Fruit fly (Drosophila melanogaster): ENCODE measurements around the gene CG9123.
A peak's percentile ranks its signal among the peaks of the same experiment; 100 is the strongest.

CG9123 gene

DNA sequence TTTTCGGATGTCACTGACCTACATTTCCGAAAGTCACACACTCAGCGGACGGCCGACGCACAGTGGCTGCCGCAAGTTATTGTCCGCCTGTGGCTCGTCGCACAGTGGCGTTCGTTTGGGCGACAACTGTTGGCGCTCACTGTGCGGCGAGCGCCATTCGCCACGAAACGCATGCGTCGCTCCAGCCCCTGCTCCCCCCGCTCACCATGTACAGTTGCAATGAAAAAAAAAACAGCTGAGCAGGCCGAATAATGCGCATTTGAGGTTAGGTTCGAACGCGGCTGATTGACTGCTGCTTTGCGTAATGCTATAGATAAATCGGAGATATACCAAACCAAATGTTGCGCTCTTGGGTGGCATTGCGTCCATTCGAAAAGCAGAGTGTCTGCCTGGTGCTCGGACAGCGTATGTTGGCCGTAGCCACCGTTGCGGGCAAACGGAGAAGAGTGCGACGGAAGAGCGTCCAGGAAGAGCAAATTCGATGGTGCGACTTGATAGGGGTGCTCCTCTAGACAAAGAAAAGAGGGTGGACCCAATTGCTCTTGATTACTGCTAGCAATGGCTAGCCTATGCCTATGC is 18.5 kb downstream of the CG9123 start (continued):
- TF ChIP-seq MBD-R2 (GFP tag; IDR thresholded peaks at IDR 0.05) (peak; percentile 95), CG9215 (GFP tag; IDR thresholded peaks at IDR 0.05) (peak; percentile 85), Bdp1 (GFP tag; optimal IDR thresholded peaks at IDR 0.05) (peak; percentile 36), CG8478 (optimal IDR thresholded peaks at IDR 0.05) (no peak), en (GFP tag; optimal IDR thresholded peaks at IDR 0.05) (peak; percentile 59), CG1603 (tag; optimal IDR thresholded peaks at IDR 0.05) (peak; percentile 85), fu2 (GFP tag; optimal IDR thresholded peaks at IDR 0.05) (peak; percentile 78), Gug (GFP tag; IDR thresholded peaks at IDR 0.05) (peak; percentile 98), CG17359 (tag; optimal IDR thresholded peaks at IDR 0.05) (peak; percentile 78), CG5180 (GFP tag; optimal IDR thresholded peaks at IDR 0.05) (peak; percentile 73), CG4282 (GFP tag; optimal IDR thresholded peaks at IDR 0.05) (peak; percentile 78), gsb (GFP tag; IDR thresholded peaks at IDR 0.05) (peak; percentile 84), CG10654 (GFP tag; optimal IDR thresholded peaks at IDR 0.05) (peak; percentile 64), CG16863 (GFP tag; optimal IDR thresholded peaks at IDR 0.05) (peak; percentile 83), CG14050 (GFP tag; IDR thresholded peaks at IDR 0.05) (peak; percentile 81), Drgx (GFP tag; IDR thresholded peaks at IDR 0.05) (peak; percentile 89), Ssrp (tag; optimal IDR thresholded peaks at IDR 0.05) (peak; percentile 33), CG10565 (GFP tag; optimal IDR thresholded peaks at IDR 0.05) (no peak), CG2875 (GFP tag; optimal IDR thresholded peaks at IDR 0.05) (peak; percentile 65), HmgD (GFP tag; optimal IDR thresholded peaks at IDR 0.05) (peak; percentile 89), CG15011 (GFP tag; optimal IDR thresholded peaks at IDR 0.05) (no peak), Oli (tag; optimal IDR thresholded peaks at IDR 0.05) (peak; percentile 61), CG10462 (GFP tag; optimal IDR thresholded peaks at IDR 0.05) (peak; percentile 54), zen (tag; optimal IDR thresholded peaks at IDR 0.05) (no peak), HLHmδ (GFP tag; optimal IDR thresholded peaks at IDR 0.05) (peak; percentile 83), sisA (GFP tag; IDR thresholded peaks at IDR 0.05) (peak; percentile 95), CG4707 (GFP tag; optimal IDR thresholded peaks at IDR 0.05) (peak; percentile 81), D (optimal IDR thresholded peaks at IDR 0.05) (no peak), D (GFP tag; optimal IDR thresholded peaks at IDR 0.05) (peak; percentile 51), ato (GFP tag; IDR thresholded peaks at IDR 0.05; ENCODE audit: partially characterized antibody) (peak; percentile 54; the same call in 1 of the 2 replicates), da (GFP tag; optimal IDR thresholded peaks at IDR 0.05) (peak; percentile 71), Bteb2 (GFP tag; optimal IDR thresholded peaks at IDR 0.05) (peak; percentile 68), ssp (GFP tag; IDR thresholded peaks at IDR 0.05) (peak; percentile 77), wor (GFP tag; IDR thresholded peaks at IDR 0.05) (peak; percentile 63), klu (GFP tag; IDR thresholded peaks at IDR 0.05) (peak; percentile 72), Taf1 (GFP tag; IDR thresholded peaks at IDR 0.05) (peak; percentile 82), phol (tag; optimal IDR thresholded peaks at IDR 0.05) (peak; percentile 53), CG16813 (GFP tag; IDR thresholded peaks at IDR 0.05; ENCODE audit: partially characterized antibody) (no peak), dpn (GFP tag; optimal IDR thresholded peaks at IDR 0.05) (peak; percentile 85 to 92), bsh (GFP tag; optimal IDR thresholded peaks at IDR 0.05) (peak; percentile 13 to 75), cg (GFP tag; optimal IDR thresholded peaks at IDR 0.05) (peak; percentile 19), gro (GFP tag; optimal IDR thresholded peaks at IDR 0.05) (peak; percentile 87), Rfx (GFP tag; IDR thresholded peaks at IDR 0.05) (peak; percentile 97), Atf3 (GFP tag; optimal IDR thresholded peaks at IDR 0.05) (peak; percentile 79), CG6765 (GFP tag; optimal IDR thresholded peaks at IDR 0.05) (peak; percentile 76), CG1602 (GFP tag; optimal IDR thresholded peaks at IDR 0.05) (peak; percentile 65), CG30020 (tag; optimal IDR thresholded peaks at IDR 0.05) (no peak), CG12744 (GFP tag; optimal IDR thresholded peaks at IDR 0.05) (peak; percentile 52), CG10274 (GFP tag; optimal IDR thresholded peaks at IDR 0.05) (peak; percentile 65), prd (optimal IDR thresholded peaks at IDR 0.05) (no peak), prd (GFP tag; IDR thresholded peaks at IDR 0.05) (peak; percentile 90)

Measured in whole organism, embryonic.